Worm (Caenorhabditis elegans): Measurements from ENCODE around the gene C44H9.4.

DNA sequence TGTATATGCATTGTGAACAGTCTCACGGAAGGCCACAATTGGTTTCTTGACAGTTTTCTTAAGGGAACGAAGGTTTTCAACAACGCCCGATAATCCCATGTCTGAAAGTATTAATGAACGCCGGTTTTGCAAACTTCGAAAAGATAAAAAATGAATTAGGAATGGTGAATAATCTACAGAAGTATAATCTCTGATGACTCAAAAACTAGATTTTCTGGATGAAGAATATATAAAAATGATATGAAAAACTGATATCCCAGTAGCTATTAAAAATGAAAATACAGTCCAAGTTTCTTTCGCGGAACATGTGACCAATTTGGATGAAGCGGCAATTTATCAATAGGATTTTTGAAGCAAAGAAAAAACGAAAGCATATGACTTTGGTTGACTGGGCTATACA is 21.5 kb upstream of the C44H9.4 start, which contains the start of gene ZC443.3:
- TF ChIP-seq sptf-1 (tag; optimal IDR thresholded peaks at IDR 0.05) (no peak), lin-13 (tag; optimal IDR thresholded peaks at IDR 0.05) (no peak), nhr-76 (tag; optimal IDR thresholded peaks at IDR 0.05) (no peak), nhr-12 (tag; optimal IDR thresholded peaks at IDR 0.05) (no peak), nhr-2 (tag; optimal IDR thresholded peaks at IDR 0.05) (no peak)
